Worm (Caenorhabditis elegans) whole organism, early embryonic: ENCODE data around the gene C37C3.1.

Source experiments
- ama-1 ChIP-seq: fragments of 150-350 bp; optimal IDR thresholded peaks from 2 replicates; lab custom pipeline; 2014
- sea-1 ChIP-seq: fragments of 200-800 bp; sonication (Bioruptor generic); conservative IDR thresholded peaks from 2 replicates; pipeline ENCODE4 v1.3.6; 2022; ENCODE audit warnings: missing genetic modification characterization, missing compliant biosample characterization

DNA sequence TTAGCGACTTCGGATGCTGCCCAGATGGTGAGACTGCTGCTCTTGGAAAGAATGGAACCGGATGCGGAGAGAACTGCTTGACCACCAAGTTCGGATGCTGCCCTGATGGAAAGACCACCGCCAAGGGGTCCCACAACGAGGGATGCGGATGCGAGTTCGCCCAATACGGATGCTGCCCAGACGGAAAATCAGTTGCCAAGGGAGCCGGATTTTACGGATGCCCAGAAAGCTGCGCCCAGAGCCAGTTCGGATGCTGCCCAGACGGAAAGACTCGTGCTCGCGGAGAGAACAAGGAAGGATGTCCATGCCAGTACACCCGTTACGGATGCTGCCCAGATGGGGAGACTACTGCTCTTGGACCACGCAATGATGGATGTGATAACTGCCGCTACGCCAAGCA, 26.8 kb upstream of the C37C3.1 start:
- no peak for TF ChIP-seq sea-1 (GFP tag; lab: Robert Waterston, UW)
- TF ChIP-seq ama-1 (lab: Kevin White, UChicago), result no peak
